Worm (Caenorhabditis elegans): ENCODE results near the gene cst-2.

DNA sequence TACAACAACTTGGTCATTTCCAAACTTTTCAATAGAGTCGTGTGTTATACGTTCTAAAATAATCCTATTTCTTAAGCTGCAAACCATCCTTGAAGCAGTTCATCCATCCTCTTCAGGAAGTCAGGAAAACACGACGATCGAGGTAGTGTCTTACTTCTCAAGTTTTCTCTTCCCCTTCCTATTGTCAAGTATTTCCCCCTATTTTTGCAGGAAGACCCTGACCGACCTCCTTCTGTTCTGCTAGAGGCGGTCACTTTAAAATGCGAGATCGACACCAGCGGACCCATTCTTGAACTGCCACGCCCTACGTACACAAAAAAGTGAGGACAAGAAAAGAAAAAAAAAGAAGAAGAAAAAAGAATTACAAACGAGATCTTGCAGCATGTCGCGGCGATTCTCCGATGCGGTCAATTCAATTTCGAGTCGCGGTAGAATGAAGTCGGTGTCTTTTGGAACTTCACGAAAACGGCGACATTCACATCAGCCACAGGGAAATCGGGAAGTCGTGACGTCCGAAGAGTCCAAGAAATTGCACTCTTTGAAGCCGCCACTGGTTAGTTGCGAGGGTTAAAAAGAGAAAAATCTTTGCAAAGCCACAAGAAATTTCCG lies 12.9 kb downstream of the cst-2 start:
- TF ChIP-seq unc-62 (GFP tag; optimal IDR thresholded peaks at IDR 0.05 in 1 of 2) = peak in 1 of 2 experiments; percentile 78
- TF ChIP-seq unc-62 (tag; optimal IDR thresholded peaks at IDR 0.05) = no peak
- TF ChIP-seq nhr-25 (tag; optimal IDR thresholded peaks at IDR 0.05; ENCODE audit: borderline replicate concordance, insufficient read depth) = no peak
